Worm (Caenorhabditis elegans): ENCODE data around the gene snpc-1.2.
A peak's percentile ranks its signal among the peaks of the same experiment; 100 is the strongest.

- TF ChIP-seq C34B4.2 (tag; optimal IDR thresholded peaks at IDR 0.05) (no peak), unc-86 (tag; optimal IDR thresholded peaks at IDR 0.05) (peak; percentile 26), ets-5 (GFP tag; IDR thresholded peaks at IDR 0.05) (no peak), efl-3 (GFP tag; optimal IDR thresholded peaks at IDR 0.05) (no peak), elt-3 (tag; optimal IDR thresholded peaks at IDR 0.05) (no peak), elt-2 (tag; optimal IDR thresholded peaks at IDR 0.05) (no peak), Y116A8C.19 (tag; optimal IDR thresholded peaks at IDR 0.05; ENCODE audit: borderline replicate concordance) (no peak), lin-39 (tag; optimal IDR thresholded peaks at IDR 0.05) (no peak), skn-1 (tag; optimal IDR thresholded peaks at IDR 0.05) (no peak)
These were observed 38.1 kb downstream of the snpc-1.2 start for ce11 chrIII:13131220-13131619.

Data from whole organism, L1 larva.